Worm (Caenorhabditis elegans): ENCODE data around the gene rpl-38.

ce11 chrV:15499099-15499498 is 12.9 kb upstream of the rpl-38 start:
- peak; percentile 7 for TF ChIP-seq elt-2 (tag; optimal IDR thresholded peaks at IDR 0.05)
- TF ChIP-seq nhr-237 (tag; optimal IDR thresholded peaks at IDR 0.05) = no peak
- no peak for TF ChIP-seq tbx-2 (tag; optimal IDR thresholded peaks at IDR 0.05)
- peak in 1 of 2 experiments; percentile 11 for TF ChIP-seq efl-1 (optimal IDR thresholded peaks at IDR 0.05)
- peak in 1 of 2 experiments; percentile 77 for TF ChIP-seq efl-1 (GFP tag; optimal IDR thresholded peaks at IDR 0.05 in 1 of 2)
- no peak for TF ChIP-seq Y116A8C.19 (tag; optimal IDR thresholded peaks at IDR 0.05; ENCODE audit: borderline replicate concordance)
- TF ChIP-seq lir-3 (tag; optimal IDR thresholded peaks at IDR 0.05; ENCODE audit: poor library complexity) = no peak
- TF ChIP-seq ztf-11 (tag; optimal IDR thresholded peaks at IDR 0.05) = no peak
- TF ChIP-seq nhr-11 (tag; optimal IDR thresholded peaks at IDR 0.05) = no peak
- TF ChIP-seq lin-13 (GFP tag; optimal IDR thresholded peaks at IDR 0.05) = no peak
- no peak for TF ChIP-seq fkh-4 (tag; optimal IDR thresholded peaks at IDR 0.05; ENCODE audit: borderline replicate concordance)
- TF ChIP-seq mep-1 (tag; optimal IDR thresholded peaks at IDR 0.05) = no peak

Data from whole organism, L1 larva.